Worm (Caenorhabditis elegans) whole organism, early embryonic: Measurements from ENCODE around the gene C36E8.4.

Source experiments
- F13C5.2 ChIP-seq: sonication (generic microtip); optimal IDR thresholded peaks from 2 replicates; lab custom pipeline; 2017; ENCODE audit warnings: mild to moderate bottlenecking, missing genetic modification characterization, inconsistent platforms, missing compliant biosample characterization
- aly-1 ChIP-seq: sonication (generic microtip); optimal IDR thresholded peaks from 2 replicates; lab custom pipeline; 2016; ENCODE audit warnings: missing genetic modification characterization, missing compliant biosample characterization
- ama-1 ChIP-seq: fragments of 150-350 bp; optimal IDR thresholded peaks from 2 replicates; lab custom pipeline; 2014
- ceh-13 ChIP-seq: fragments of 200-800 bp; sonication (Bioruptor generic); optimal IDR thresholded peaks from 2 replicates; lab custom pipeline; 2018; ENCODE audit warnings: mild to moderate bottlenecking, missing genetic modification characterization, missing compliant biosample characterization
- flt-1 ChIP-seq: fragments of 200-800 bp; sonication (Bioruptor generic); IDR thresholded peaks from 2 replicates; pipeline ENCODE4 v1.3.6; 2022; ENCODE audit warnings: missing genetic modification characterization, missing compliant biosample characterization
- hmbx-1 ChIP-seq: sonication (generic microtip); optimal IDR thresholded peaks from 2 replicates; lab custom pipeline; 2016; ENCODE audit warnings: mild to moderate bottlenecking, missing genetic modification characterization, missing compliant biosample characterization
- hnd-1 ChIP-seq: sonication (generic microtip); optimal IDR thresholded peaks from 2 replicates; lab custom pipeline; 2016; ENCODE audit warnings: missing genetic modification characterization, missing compliant biosample characterization
- scrt-1 ChIP-seq: fragments of 200-800 bp; sonication (Bioruptor generic); IDR thresholded peaks from 2 replicates; pipeline ENCODE4 v1.3.6; 2022; ENCODE audit warnings: missing genetic modification characterization, missing compliant biosample characterization
- sea-1 ChIP-seq: fragments of 200-800 bp; sonication (Bioruptor generic); conservative IDR thresholded peaks from 2 replicates; pipeline ENCODE4 v1.3.6; 2022; ENCODE audit warnings: missing genetic modification characterization, missing compliant biosample characterization
- tbx-37 ChIP-seq: fragments of 200-800 bp; sonication (Bioruptor generic); conservative IDR thresholded peaks from 2 replicates; pipeline ENCODE4 v1.3.6; 2022; ENCODE audit warnings: missing genetic modification reagents, missing genetic modification characterization, missing compliant biosample characterization
- tra-4 ChIP-seq: sonication (generic microtip); optimal IDR thresholded peaks from 2 replicates; lab custom pipeline; 2017; ENCODE audit warnings: missing genetic modification characterization, missing compliant biosample characterization

DNA sequence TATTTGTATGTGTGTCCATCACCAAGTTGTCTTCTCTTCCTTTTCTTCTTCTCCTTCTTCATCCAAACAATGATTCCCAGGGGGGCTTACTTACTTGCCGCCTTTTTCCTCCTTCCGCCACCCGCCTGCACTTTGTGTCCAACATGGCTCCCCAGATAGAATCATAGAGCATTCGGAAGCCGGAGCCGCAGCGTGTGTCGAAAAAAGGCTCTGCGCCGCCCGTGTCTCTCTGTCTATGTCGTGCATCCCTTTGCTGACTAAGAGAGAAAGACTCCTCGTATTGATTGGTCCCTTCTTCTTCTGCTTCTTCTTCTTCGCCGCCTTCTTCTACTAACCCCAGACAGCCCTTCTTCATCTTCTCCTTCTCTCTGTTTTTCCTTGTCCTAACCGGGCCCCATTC, 51.6 kb downstream of the C36E8.4 start:
- 0 out of 2 replicates have a peak, but pooled peaks have one; percentile 41 for TF ChIP-seq sea-1 (GFP tag; lab: Robert Waterston, UW)
- TF ChIP-seq ama-1 (lab: Kevin White, UChicago): no peak
- no peak for TF ChIP-seq scrt-1
- TF ChIP-seq flt-1 (GFP tag; lab: Robert Waterston, UW): no peak
- TF ChIP-seq tbx-37: no peak
- TF ChIP-seq ceh-13 (GFP tag; lab: Kevin White, UChicago): no peak
- TF ChIP-seq tra-4 (tag; lab: Kevin White, UChicago): no peak
- no peak for TF ChIP-seq F13C5.2 (tag; lab: Kevin White, UChicago)
- no peak for TF ChIP-seq hnd-1 (tag; lab: Kevin White, UChicago)
- TF ChIP-seq hmbx-1 (tag; lab: Kevin White, UChicago): no peak
- no peak for TF ChIP-seq aly-1 (tag; lab: Kevin White, UChicago)
